Worm (Caenorhabditis elegans): Measurements from ENCODE around the gene F44A2.5.

Gene F44A2.5

DNA sequence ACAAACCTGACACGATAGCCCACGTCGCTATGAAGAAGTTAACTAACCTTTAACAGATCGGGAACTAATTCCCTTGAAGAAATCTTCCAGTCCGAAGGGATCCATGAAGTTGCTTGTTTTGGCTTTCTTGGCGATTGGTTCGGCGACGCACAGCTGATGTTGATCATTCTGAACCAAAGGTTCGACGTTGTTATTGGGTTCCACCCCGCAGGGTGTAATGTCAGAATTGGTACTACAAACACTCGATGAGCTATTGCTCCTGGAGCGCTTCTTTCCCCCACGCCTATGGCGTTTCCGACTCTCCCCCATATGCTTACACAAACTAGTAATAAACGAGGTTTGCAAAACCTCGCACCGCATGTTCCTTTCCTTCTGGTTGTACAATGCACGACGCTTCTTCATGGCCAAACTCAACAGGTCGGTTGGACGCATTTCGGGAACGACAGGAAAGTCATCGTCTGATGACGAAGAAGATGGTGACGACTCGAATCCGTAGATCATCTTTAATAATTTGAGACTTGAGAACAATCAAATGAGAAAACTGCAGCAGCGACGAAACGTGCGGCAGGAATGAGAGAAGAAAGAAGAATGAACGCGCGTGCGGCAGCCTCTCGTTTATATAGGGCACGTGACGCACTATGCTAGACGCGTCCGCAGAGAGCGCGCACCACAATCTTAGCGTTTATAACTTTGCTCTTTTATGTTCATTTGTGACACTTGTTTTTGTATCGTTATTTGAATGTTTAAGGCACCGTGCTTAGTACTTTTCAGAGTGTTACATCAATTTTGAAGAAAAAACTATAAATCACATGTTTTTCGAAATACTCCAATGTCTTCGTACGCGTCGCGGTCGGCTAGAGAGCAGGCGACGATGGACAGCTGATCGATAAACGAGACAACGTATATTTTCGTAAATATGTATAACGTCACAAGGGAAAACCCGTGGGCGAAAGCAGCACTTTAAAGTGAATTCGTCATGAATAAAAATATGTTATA lies 46.5 kb downstream of the F44A2.5 start, which contains the start of gene tos-1:
Gene tos-1, minus strand, starts transcription at position 575 of the 996 bp plus-strand sequence.
- TF ChIP-seq him-1 (tag; optimal IDR thresholded peaks at IDR 0.05) (peak; percentile 96), dao-5 (tag; optimal IDR thresholded peaks at IDR 0.05) (no peak), W03F9.2 (tag; optimal IDR thresholded peaks at IDR 0.05) (peak; percentile 89)

DNA sequence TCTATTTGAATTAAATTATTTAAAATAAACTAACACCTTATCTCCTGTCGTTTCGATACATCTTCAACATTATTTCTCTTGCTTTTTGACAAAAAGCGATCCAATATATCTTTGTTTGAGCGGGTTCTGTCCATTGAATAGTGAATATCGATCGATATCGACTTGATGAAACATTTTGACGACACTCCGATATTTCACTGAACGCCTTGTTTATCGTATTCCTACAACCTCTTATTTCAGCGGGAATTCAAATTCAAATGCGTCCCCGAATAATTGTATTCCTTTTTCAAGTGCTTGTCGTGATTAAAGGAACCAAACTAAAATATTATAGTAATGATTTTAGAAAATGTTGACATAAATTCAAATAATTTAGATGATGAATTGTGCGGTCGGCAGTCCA lies 49.4 kb downstream of the F44A2.5 start, which contains the start of the genes K07B1.7 and try-5:
Gene K07B1.7, minus strand, starts transcription at position 159 of the 400 bp plus-strand sequence.
Gene try-5, plus strand, starts transcription at position 241 of the 400 bp plus-strand sequence.
- TF ChIP-seq dao-5 (tag; optimal IDR thresholded peaks at IDR 0.05) (no peak), W03F9.2 (tag; optimal IDR thresholded peaks at IDR 0.05) (no peak), him-1 (tag; optimal IDR thresholded peaks at IDR 0.05) (no peak)

DNA sequence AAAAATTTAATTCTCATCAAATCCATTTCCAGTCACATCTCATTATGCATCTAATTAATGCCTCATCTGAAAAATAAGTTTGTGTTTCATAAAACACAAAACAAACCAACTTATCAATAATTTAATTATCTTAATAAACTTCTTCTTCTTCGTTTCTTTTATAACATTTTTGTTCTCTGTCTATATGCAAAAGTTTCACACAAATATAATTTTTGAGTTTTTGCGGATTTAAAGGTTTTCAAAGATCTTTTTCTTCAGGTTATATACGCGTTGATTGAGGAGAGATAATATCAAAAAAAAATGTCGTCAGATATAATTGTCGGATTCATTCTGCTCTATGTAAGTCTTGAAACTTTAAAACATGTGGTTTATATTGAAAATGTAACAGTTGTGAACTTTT lies 52.3 kb downstream of the F44A2.5 start, which contains the start of gene srx-47:
Gene srx-47, plus strand, starts transcription at position 301 of the 400 bp plus-strand sequence.
- TF ChIP-seq him-1 (tag; optimal IDR thresholded peaks at IDR 0.05) (no peak), dao-5 (tag; optimal IDR thresholded peaks at IDR 0.05) (no peak), W03F9.2 (tag; optimal IDR thresholded peaks at IDR 0.05) (no peak)

Data from whole organism, L4/young adult.